Fruit fly (Drosophila melanogaster) whole organism, prepupa: ENCODE results near the gene sordd2.

Experiments used
- CG11762 ChIP-seq: fragments of 200-800 bp; sonication (Bioruptor generic); optimal IDR thresholded peaks from 3 replicates; lab custom pipeline; 2016; ENCODE audit warnings: missing biosample characterization, missing genetic modification characterization; ENCODE audit not compliant: insufficient read depth
- CG11902 ChIP-seq: fragments of 200-800 bp; sonication (Bioruptor generic); optimal IDR thresholded peaks from 3 replicates; lab custom pipeline; 2016; ENCODE audit warnings: missing biosample characterization, missing genetic modification characterization
- CG15336 ChIP-seq: fragments of 200-800 bp; sonication (Bioruptor generic); IDR thresholded peaks from 2 replicates; pipeline ENCODE4 v1.3.6; 2022; ENCODE audit warnings: missing biosample characterization, missing genetic modification characterization
- CG16779 ChIP-seq: fragments of 200-800 bp; sonication (Bioruptor generic); optimal IDR thresholded peaks from 3 replicates; lab custom pipeline; 2017; ENCODE audit warnings: missing biosample characterization, mild to moderate bottlenecking, missing genetic modification characterization
- CG32006 ChIP-seq: fragments of 200-800 bp; sonication (Bioruptor generic); optimal IDR thresholded peaks from 3 replicates; lab custom pipeline; 2017; ENCODE audit warnings: missing biosample characterization, mild to moderate bottlenecking, missing genetic modification characterization
- CG4318 ChIP-seq: fragments of 200-800 bp; sonication (Bioruptor generic); optimal IDR thresholded peaks from 3 replicates; lab custom pipeline; 2017; ENCODE audit warnings: missing biosample characterization, mild to moderate bottlenecking, missing genetic modification characterization
- Eip75B ChIP-seq: fragments of 200-800 bp; sonication (Bioruptor generic); optimal IDR thresholded peaks from 3 replicates; lab custom pipeline; 2016; ENCODE audit warnings: missing biosample characterization, missing genetic modification characterization
- Sox14 ChIP-seq: fragments of 200-800 bp; sonication (Bioruptor generic); optimal IDR thresholded peaks from 3 replicates; lab custom pipeline; 2016; ENCODE audit warnings: missing biosample characterization, missing genetic modification characterization
- Sox15 ChIP-seq: fragments of 200-800 bp; sonication (Bioruptor generic); optimal IDR thresholded peaks from 3 replicates; lab custom pipeline; 2016; ENCODE audit warnings: missing biosample characterization, missing genetic modification characterization
- spab ChIP-seq: fragments of 200-800 bp; sonication (Bioruptor generic); optimal IDR thresholded peaks from 2 replicates; lab custom pipeline; 2017; ENCODE audit warnings: missing biosample characterization, mild to moderate bottlenecking, missing genetic modification characterization, missing genetic modification reagents

DNA sequence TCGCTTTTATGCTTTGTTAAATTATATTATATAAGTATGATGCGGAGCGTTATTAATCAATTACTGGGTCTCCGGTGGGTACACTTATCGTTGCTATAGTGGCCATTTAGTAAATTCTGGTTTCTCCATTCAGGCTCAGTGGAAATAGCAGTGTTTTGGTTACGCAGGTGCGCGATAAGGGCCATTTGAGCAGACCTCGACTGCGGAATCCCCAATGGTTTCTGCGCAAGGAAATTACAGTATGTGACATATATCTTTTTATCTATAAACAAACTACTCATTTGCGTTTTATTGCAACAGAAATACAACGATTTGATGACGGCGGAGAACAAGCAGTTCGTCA is 37.7 kb downstream of the sordd2 start:
- TF ChIP-seq CG16779 (tag; lab: Kevin White, UChicago) (no peak), CG11762 (GFP tag; lab: Kevin White, UChicago) (no peak), CG15336 (no peak), CG4318 (GFP tag; lab: Kevin White, UChicago) (no peak), Eip75B (no peak), Sox15 (GFP tag; lab: Kevin White, UChicago) (no peak), CG11902 (GFP tag; lab: Kevin White, UChicago) (no peak), CG32006 (GFP tag; lab: Kevin White, UChicago) (no peak), Sox14 (no peak), spab (GFP tag; lab: Kevin White, UChicago) (no peak)
